Fruit fly (Drosophila melanogaster) whole organism, adult: ENCODE results near the gene atl.
A peak's percentile ranks its signal among the peaks of the same experiment; 100 is the strongest.

Source experiments
- CG11617 ChIP-seq: fragments of 200-800 bp; sonication (Bioruptor generic); optimal IDR thresholded peaks from 2 replicates; lab custom pipeline; 2017; ENCODE audit warnings: mild to moderate bottlenecking, missing biosample characterization, missing genetic modification reagents, missing genetic modification characterization
- CG12768 ChIP-seq: fragments of 200-800 bp; sonication (Bioruptor generic); optimal IDR thresholded peaks from 2 replicates; lab custom pipeline; 2017; ENCODE audit warnings: missing biosample characterization, missing genetic modification characterization, mild to moderate bottlenecking, moderate library complexity, missing genetic modification reagents
- CG14711 ChIP-seq: fragments of 200-800 bp; sonication (Bioruptor generic); optimal IDR thresholded peaks from 2 replicates; lab custom pipeline; 2018; ENCODE audit warnings: missing biosample characterization, mild to moderate bottlenecking, missing genetic modification characterization, moderate library complexity
- CG1620 ChIP-seq: fragments of 200-800 bp; sonication (Bioruptor generic); optimal IDR thresholded peaks from 2 replicates; lab custom pipeline; 2016; ENCODE audit warnings: missing biosample characterization, missing genetic modification characterization
- CG33017 ChIP-seq: fragments of 200-800 bp; sonication (Bioruptor generic); optimal IDR thresholded peaks from 2 replicates; lab custom pipeline; 2018; ENCODE audit warnings: missing biosample characterization, mild to moderate bottlenecking, missing genetic modification characterization, moderate library complexity
- CG5204 ChIP-seq: fragments of 200-800 bp; sonication (Bioruptor generic); optimal IDR thresholded peaks from 2 replicates; lab custom pipeline; 2016; ENCODE audit warnings: missing biosample characterization, missing genetic modification characterization
- CG7045 ChIP-seq: fragments of 200-800 bp; sonication (Bioruptor generic); optimal IDR thresholded peaks from 2 replicates; lab custom pipeline; 2017; ENCODE audit warnings: missing biosample characterization, mild to moderate bottlenecking, missing genetic modification characterization
- CG7101 ChIP-seq: fragments of 200-800 bp; sonication (Bioruptor generic); optimal IDR thresholded peaks from 2 replicates; lab custom pipeline; 2018; ENCODE audit warnings: missing biosample characterization, mild to moderate bottlenecking, missing genetic modification characterization, moderate library complexity
- Clk ChIP-seq: fragments of 200-800 bp; sonication (Bioruptor generic); optimal IDR thresholded peaks from 2 replicates; lab custom pipeline; 2017; ENCODE audit warnings: missing biosample characterization, missing genetic modification characterization
- Crg-1 ChIP-seq: fragments of 200-800 bp; sonication (Bioruptor generic); optimal IDR thresholded peaks from 2 replicates; lab custom pipeline; 2016; ENCODE audit warnings: missing biosample characterization, missing genetic modification characterization
- Hr96 ChIP-seq: fragments of 200-800 bp; sonication (Bioruptor generic); optimal IDR thresholded peaks from 2 replicates; lab custom pipeline; 2016; ENCODE audit warnings: missing biosample characterization, missing genetic modification characterization
- Mnt ChIP-seq: fragments of 200-800 bp; sonication (Bioruptor generic); optimal IDR thresholded peaks from 2 replicates; lab custom pipeline; 2016; ENCODE audit warnings: missing biosample characterization, mild to moderate bottlenecking, missing genetic modification characterization
- bab1 ChIP-seq: fragments of 200-800 bp; sonication (Bioruptor generic); optimal IDR thresholded peaks from 3 replicates; lab custom pipeline; 2019; ENCODE audit warnings: missing biosample characterization, mild to moderate bottlenecking, missing genetic modification characterization, moderate library complexity
- cic ChIP-seq: fragments of 200-800 bp; sonication (Bioruptor generic); optimal IDR thresholded peaks from 2 replicates; lab custom pipeline; 2017; ENCODE audit warnings: missing biosample characterization, mild to moderate bottlenecking, missing genetic modification characterization, moderate library complexity
- cnc ChIP-seq, 2 experiments: fragments of >200 bp; optimal IDR thresholded peaks; 2 replicates each; lab custom pipeline; 2017
- kay ChIP-seq: fragments of 200-800 bp; sonication (Bioruptor generic); peaks from one replicate; lab custom pipeline; 2016; ENCODE audit warnings: missing biosample characterization, missing genetic modification characterization, borderline replicate concordance
- ovo ChIP-seq: fragments of 200-800 bp; sonication (Bioruptor generic); optimal IDR thresholded peaks from 2 replicates; lab custom pipeline; 2016; ENCODE audit warnings: missing biosample characterization, missing genetic modification characterization
- pad ChIP-seq: fragments of 200-800 bp; sonication (Bioruptor generic); optimal IDR thresholded peaks from 3 replicates; lab custom pipeline; 2017; ENCODE audit warnings: missing biosample characterization, missing genetic modification characterization, mild to moderate bottlenecking, moderate library complexity, missing genetic modification reagents
- tj ChIP-seq: fragments of 200-800 bp; sonication (Bioruptor generic); optimal IDR thresholded peaks from 3 replicates; lab custom pipeline; 2017; ENCODE audit warnings: missing biosample characterization, mild to moderate bottlenecking, missing genetic modification characterization, moderate library complexity
- toe ChIP-seq: fragments of 200-800 bp; sonication (Bioruptor generic); optimal IDR thresholded peaks from 2 replicates; lab custom pipeline; 2016; ENCODE audit warnings: missing biosample characterization, missing genetic modification characterization

Gene atl

dm6 chr3R:24601069-24601468 is 24.4 kb upstream of the atl start:
- TF ChIP-seq ovo (GFP tag; lab: Kevin White, UChicago) (no peak), CG7101 (tag; lab: Kevin White, UChicago) (peak; percentile 24), CG14711 (peak; percentile 30), bab1 (GFP tag; lab: Kevin White, UChicago) (no peak), Clk (GFP tag; lab: Kevin White, UChicago) (no peak), CG11617 (GFP tag; lab: Kevin White, UChicago) (peak; percentile 20), CG5204 (GFP tag; lab: Kevin White, UChicago) (no peak), cic (GFP tag; lab: Kevin White, UChicago) (peak; percentile 41), CG1620 (GFP tag; lab: Kevin White, UChicago) (no peak), cnc (optimal IDR thresholded peaks at IDR 0.05; lab: Kevin White, UChicago) (no peak), kay (GFP tag; lab: Kevin White, UChicago) (no peak), toe (GFP tag; lab: Kevin White, UChicago) (no peak), tj (GFP tag; lab: Kevin White, UChicago) (peak; percentile 100), Mnt (GFP tag; lab: Kevin White, UChicago) (no peak), pad (GFP tag; lab: Kevin White, UChicago) (peak; percentile 28), CG33017 (tag; lab: Kevin White, UChicago) (no peak), CG12768 (GFP tag; lab: Kevin White, UChicago) (peak; percentile 41), Crg-1 (no peak), CG7045 (GFP tag; lab: Kevin White, UChicago) (peak; percentile 14), Hr96 (GFP tag; lab: Kevin White, UChicago) (peak; percentile 13)

DNA sequence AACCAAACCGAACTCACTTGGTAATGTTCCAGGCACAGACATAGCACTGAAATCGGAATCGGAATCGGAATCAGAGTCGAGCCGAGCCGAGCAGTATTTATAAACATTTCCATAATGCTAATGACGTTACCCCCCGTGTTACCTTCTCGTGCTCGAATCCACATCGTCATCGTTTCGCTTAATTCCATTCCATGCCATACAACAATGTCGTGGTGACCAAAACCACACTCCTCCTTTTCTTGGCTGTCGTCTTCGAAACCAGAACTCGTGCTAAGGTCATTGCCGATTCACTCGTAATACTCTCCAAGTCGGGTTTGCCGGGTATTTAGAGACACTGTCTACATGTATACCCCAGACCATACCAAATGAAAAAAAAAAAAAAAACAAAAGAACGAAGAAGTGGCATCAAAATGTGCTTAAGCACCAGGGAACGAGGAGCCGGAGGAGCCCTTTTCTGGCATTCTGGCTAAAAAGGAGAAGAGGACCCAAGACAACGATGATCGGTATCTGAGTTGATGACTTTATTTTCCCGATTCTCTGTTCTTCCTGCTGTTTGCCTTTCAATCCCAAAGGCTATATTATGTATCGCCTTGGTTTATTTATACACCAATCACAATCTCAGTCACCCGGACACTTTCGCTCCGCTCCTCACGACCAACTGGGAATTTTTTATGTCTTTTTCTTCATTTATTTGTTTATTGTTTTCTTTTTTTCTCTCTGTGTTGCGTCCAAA is 21.9 kb upstream of the atl start:
- no peak for TF ChIP-seq bab1 (GFP tag; lab: Kevin White, UChicago)
- peak; percentile 71 for TF ChIP-seq tj (GFP tag; lab: Kevin White, UChicago)
- no peak for TF ChIP-seq CG12768 (GFP tag; lab: Kevin White, UChicago)
- TF ChIP-seq Hr96 (GFP tag; lab: Kevin White, UChicago): no peak
- no peak for TF ChIP-seq CG14711
- TF ChIP-seq CG7101 (tag; lab: Kevin White, UChicago): no peak
- TF ChIP-seq kay (GFP tag; lab: Kevin White, UChicago): peak; percentile 67

DNA sequence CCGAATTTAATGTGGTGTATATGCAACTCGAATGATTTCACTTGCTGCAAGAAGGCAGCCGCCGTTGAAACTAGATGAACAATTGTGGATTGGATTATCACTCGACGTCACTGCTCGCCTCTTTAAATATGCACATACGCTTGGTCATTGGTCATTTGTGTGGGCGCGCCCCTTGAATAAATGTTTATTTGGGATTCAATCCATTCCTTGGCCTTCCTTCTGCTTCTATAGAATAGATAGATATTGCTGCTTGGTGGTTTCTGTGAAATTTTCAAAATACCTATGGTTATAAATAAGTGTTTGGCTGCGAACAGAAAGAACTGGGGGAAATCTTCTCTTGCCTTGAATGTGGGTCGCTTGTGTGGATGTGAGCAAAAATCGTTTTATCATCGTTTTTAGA is 21.3 kb upstream of the atl start:
- TF ChIP-seq Crg-1 (no peak), Hr96 (GFP tag; lab: Kevin White, UChicago) (no peak), Clk (GFP tag; lab: Kevin White, UChicago) (no peak), pad (GFP tag; lab: Kevin White, UChicago) (no peak), tj (GFP tag; lab: Kevin White, UChicago) (no peak), CG33017 (tag; lab: Kevin White, UChicago) (no peak), CG1620 (GFP tag; lab: Kevin White, UChicago) (no peak), CG12768 (GFP tag; lab: Kevin White, UChicago) (no peak), CG7045 (GFP tag; lab: Kevin White, UChicago) (no peak), bab1 (GFP tag; lab: Kevin White, UChicago) (no peak), kay (GFP tag; lab: Kevin White, UChicago) (no peak), CG5204 (GFP tag; lab: Kevin White, UChicago) (no peak), cnc (optimal IDR thresholded peaks at IDR 0.05; lab: Kevin White, UChicago) (no peak), CG14711 (no peak)

DNA sequence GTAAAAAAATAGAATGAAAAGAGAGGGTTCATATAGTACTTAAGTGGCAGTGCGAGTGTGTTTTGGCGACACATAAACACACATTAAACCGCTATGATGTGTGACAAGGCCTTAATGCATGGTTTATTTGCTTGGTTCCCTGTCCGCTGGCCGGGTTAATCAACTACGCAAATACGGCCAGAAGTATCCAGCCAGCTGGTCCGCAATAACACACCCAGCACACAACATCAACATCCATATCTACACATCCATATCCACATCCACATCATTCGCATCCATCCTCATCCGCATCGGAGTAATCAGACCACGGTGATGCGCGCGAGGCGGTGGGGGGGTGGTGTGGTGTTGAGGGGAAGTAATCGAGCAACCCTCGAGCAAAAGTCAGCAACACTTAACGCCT is 18.6 kb upstream of the atl start:
- TF ChIP-seq Hr96 (GFP tag; lab: Kevin White, UChicago) (no peak), Crg-1 (no peak), CG14711 (no peak), Mnt (GFP tag; lab: Kevin White, UChicago) (no peak), kay (GFP tag; lab: Kevin White, UChicago) (no peak), CG1620 (GFP tag; lab: Kevin White, UChicago) (no peak), ovo (GFP tag; lab: Kevin White, UChicago) (no peak), toe (GFP tag; lab: Kevin White, UChicago) (no peak), Clk (GFP tag; lab: Kevin White, UChicago) (no peak)

DNA sequence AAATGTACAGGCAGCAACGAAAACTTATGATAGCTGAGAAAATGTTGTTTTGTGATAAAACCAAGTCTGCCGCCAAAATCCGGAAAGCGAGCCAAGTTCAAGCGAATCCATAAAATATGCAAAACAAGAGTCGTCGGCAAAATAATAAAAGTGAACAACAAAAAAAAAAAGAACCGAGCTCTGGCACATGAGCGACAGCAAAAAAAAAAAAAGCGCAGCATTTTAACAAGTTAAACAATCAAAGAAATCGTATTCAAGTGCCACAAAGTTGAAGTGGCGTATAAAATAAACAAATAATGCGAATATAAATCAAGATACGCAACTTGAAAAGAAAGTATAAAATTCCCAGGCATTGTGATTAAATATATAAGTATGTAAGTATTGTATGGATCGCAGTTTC is 17.2 kb upstream of the atl start:
- TF ChIP-seq Clk (GFP tag; lab: Kevin White, UChicago): no peak
- TF ChIP-seq tj (GFP tag; lab: Kevin White, UChicago): peak; percentile 75

dm6 chr3R:24613819-24614706 is 11.4 kb upstream of the atl start:
- TF ChIP-seq pad (GFP tag; lab: Kevin White, UChicago) (no peak), tj (GFP tag; lab: Kevin White, UChicago) (peak; percentile 95)
